Fruit fly (Drosophila melanogaster): Measurements from ENCODE around the gene CG17734.

CG17734 gene

DNA sequence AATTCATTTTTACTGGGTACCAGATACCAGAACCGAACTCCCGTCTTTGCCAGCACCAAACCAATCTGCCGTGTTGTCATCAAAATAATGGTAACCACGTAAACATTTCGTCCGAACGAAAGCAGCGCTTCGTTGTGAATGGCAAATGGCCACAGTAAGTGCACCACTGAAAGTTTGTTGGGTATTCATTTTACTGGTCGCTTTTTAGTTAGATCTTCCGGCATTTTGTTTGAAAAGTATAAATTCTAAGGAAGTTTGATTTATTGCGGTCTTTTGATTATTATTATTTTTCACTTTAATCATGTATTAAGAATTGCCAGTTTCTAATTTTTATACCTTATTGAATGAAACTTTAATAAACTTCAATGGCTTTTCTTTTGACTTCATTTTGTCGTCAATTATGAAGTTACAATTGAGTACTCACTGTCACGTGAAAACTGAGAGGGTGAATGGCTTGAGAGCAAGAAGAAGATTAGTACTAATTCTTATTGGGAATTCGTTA lies 29.3 kb downstream of the CG17734 start, which contains the start of gene ZnT86D (continued):
- TF ChIP-seq bsh (GFP tag; optimal IDR thresholded peaks at IDR 0.05), result peak in 1 of 2 experiments; percentile 46
- TF ChIP-seq CG34376 (GFP tag; optimal IDR thresholded peaks at IDR 0.05), result peak; percentile 67
- peak; percentile 50 for TF ChIP-seq Bteb2 (GFP tag; optimal IDR thresholded peaks at IDR 0.05)
- no peak for TF ChIP-seq CG34224 (GFP tag; IDR thresholded peaks at IDR 0.05; ENCODE audit: partially characterized antibody)
- TF ChIP-seq CG7928 (GFP tag; optimal IDR thresholded peaks at IDR 0.05), result no peak
- peak; percentile 64 for TF ChIP-seq CG9817 (tag; optimal IDR thresholded peaks at IDR 0.05)
- TF ChIP-seq Abd-B (GFP tag; optimal IDR thresholded peaks at IDR 0.05), result peak; percentile 67
- peak; percentile 35 for TF ChIP-seq nom (GFP tag; optimal IDR thresholded peaks at IDR 0.05)
- peak; percentile 50 for TF ChIP-seq exex (tag; optimal IDR thresholded peaks at IDR 0.05)
- 0 out of 2 replicates have a peak, but pooled peaks have one; percentile 23 for TF ChIP-seq CG14441 (GFP tag; IDR thresholded peaks at IDR 0.05)
- TF ChIP-seq chm (GFP tag; IDR thresholded peaks at IDR 0.05), result no peak
- peak; percentile 77 for TF ChIP-seq CG4820 (GFP tag; optimal IDR thresholded peaks at IDR 0.05)
- peak; percentile 49 for TF ChIP-seq cwo (GFP tag; optimal IDR thresholded peaks at IDR 0.05)
- TF ChIP-seq vnd (GFP tag; IDR thresholded peaks at IDR 0.05; ENCODE audit: partially characterized antibody), result no peak
- peak; percentile 26 for TF ChIP-seq CG1603 (tag; optimal IDR thresholded peaks at IDR 0.05)
- peak; percentile 58 for TF ChIP-seq Sox102F (GFP tag; optimal IDR thresholded peaks at IDR 0.05)
- TF ChIP-seq CG4360 (GFP tag; IDR thresholded peaks at IDR 0.05), result no peak
- peak; percentile 31 for TF ChIP-seq pfk (GFP tag; optimal IDR thresholded peaks at IDR 0.05)
- TF ChIP-seq Xbp1 (GFP tag; optimal IDR thresholded peaks at IDR 0.05), result peak; percentile 54
- no peak for TF ChIP-seq CG14050 (GFP tag; IDR thresholded peaks at IDR 0.05)
- TF ChIP-seq so (GFP tag; IDR thresholded peaks at IDR 0.05), result no peak
- TF ChIP-seq YL-1 (GFP tag; optimal IDR thresholded peaks at IDR 0.05), result peak; percentile 80
- peak; percentile 35; the same call in 1 of the 2 replicates for TF ChIP-seq sisA (GFP tag; IDR thresholded peaks at IDR 0.05)
- peak; percentile 67 for TF ChIP-seq NfI (GFP tag; optimal IDR thresholded peaks at IDR 0.05)
- TF ChIP-seq ranshi (GFP tag; IDR thresholded peaks at IDR 0.05), result no peak
- peak; percentile 21 for TF ChIP-seq ATbp (GFP tag; optimal IDR thresholded peaks at IDR 0.05)
- TF ChIP-seq org-1 (GFP tag; optimal IDR thresholded peaks at IDR 0.05), result no peak
- peak; percentile 95 for TF ChIP-seq Med (GFP tag)
- TF ChIP-seq danr (GFP tag; IDR thresholded peaks at IDR 0.05), result no peak
- TF ChIP-seq CG3847 (GFP tag; IDR thresholded peaks at IDR 0.05), result peak; percentile 65
- peak; percentile 61 for TF ChIP-seq Rfx (GFP tag; IDR thresholded peaks at IDR 0.05)
- TF ChIP-seq zfh2 (GFP tag; optimal IDR thresholded peaks at IDR 0.05), result peak; percentile 72
- TF ChIP-seq CG12155 (GFP tag; optimal IDR thresholded peaks at IDR 0.05), result peak; percentile 58
- no peak for TF ChIP-seq da (GFP tag; optimal IDR thresholded peaks at IDR 0.05)
- TF ChIP-seq Mad (GFP tag; optimal IDR thresholded peaks at IDR 0.05), result peak; percentile 42
- TF ChIP-seq gro (GFP tag; optimal IDR thresholded peaks at IDR 0.05), result no peak
- no peak for TF ChIP-seq CG11695 (GFP tag; IDR thresholded peaks at IDR 0.05)
- TF ChIP-seq CG13296 (GFP tag; optimal IDR thresholded peaks at IDR 0.05), result peak; percentile 67
- peak; percentile 49 for TF ChIP-seq nerfin-1 (tag; optimal IDR thresholded peaks at IDR 0.05)
- no peak for TF ChIP-seq CG42726 (GFP tag; IDR thresholded peaks at IDR 0.05; ENCODE audit: partially characterized antibody)
- TF ChIP-seq dpn (GFP tag; optimal IDR thresholded peaks at IDR 0.05), result peak; percentile 44 to 47
- no peak for TF ChIP-seq CG2202 (tag; optimal IDR thresholded peaks at IDR 0.05)
- no peak; the same call in 1 of the 2 replicates for TF ChIP-seq bbx (GFP tag; IDR thresholded peaks at IDR 0.05; ENCODE audit: partially characterized antibody)
- TF ChIP-seq CG10321 (GFP tag; IDR thresholded peaks at IDR 0.05), result peak; percentile 80
- no peak for TF ChIP-seq sc (optimal IDR thresholded peaks at IDR 0.05)
- peak; percentile 3 for TF ChIP-seq sc (GFP tag; optimal IDR thresholded peaks at IDR 0.05)
- peak; percentile 72 for TF ChIP-seq Dek (tag; optimal IDR thresholded peaks at IDR 0.05)
- TF ChIP-seq Vsx1 (GFP tag; optimal IDR thresholded peaks at IDR 0.05), result peak; percentile 29
- no peak for TF ChIP-seq luna (GFP tag; optimal IDR thresholded peaks at IDR 0.05)
- TF ChIP-seq CG5245 (GFP tag; optimal IDR thresholded peaks at IDR 0.05), result peak; percentile 18
